Worm (Caenorhabditis elegans) whole organism, late embryonic: ENCODE data around the gene unc-22.
A peak's percentile ranks its signal among the peaks of the same experiment; 100 is the strongest.

Experiments
- C38D4.7 ChIP-seq: fragments of 200-800 bp; sonication (Bioruptor generic); optimal IDR thresholded peaks from 2 replicates; lab custom pipeline; 2018; ENCODE audit warnings: mild to moderate bottlenecking, missing genetic modification characterization, moderate library complexity, missing compliant biosample characterization
- F13H6.1 ChIP-seq: sonication (generic microtip); optimal IDR thresholded peaks from 2 replicates; lab custom pipeline; 2016; ENCODE audit warnings: missing genetic modification characterization, missing compliant biosample characterization
- K02D7.2 ChIP-seq: sonication (generic microtip); optimal IDR thresholded peaks from 2 replicates; lab custom pipeline; 2017; ENCODE audit warnings: mild to moderate bottlenecking, missing genetic modification characterization, missing compliant biosample characterization
- ama-1 ChIP-seq: fragments of 150-350 bp; optimal IDR thresholded peaks from 2 replicates; lab custom pipeline; 2014
- ceh-14 ChIP-seq: sonication (generic microtip); optimal IDR thresholded peaks from 2 replicates; lab custom pipeline; 2016; ENCODE audit warnings: missing genotype, missing genetic modification characterization, missing compliant biosample characterization
- ceh-18 ChIP-seq: sonication (generic microtip); optimal IDR thresholded peaks from 2 replicates; lab custom pipeline; 2016; ENCODE audit warnings: missing genetic modification characterization, missing compliant biosample characterization
- ceh-19 ChIP-seq: fragments of 200-800 bp; sonication (Bioruptor generic); optimal IDR thresholded peaks from 2 replicates; lab custom pipeline; 2018; ENCODE audit warnings: mild to moderate bottlenecking, missing genetic modification characterization, missing compliant biosample characterization
- ceh-2 ChIP-seq: sonication (generic microtip); optimal IDR thresholded peaks from 2 replicates; lab custom pipeline; 2016; ENCODE audit warnings: missing genotype, missing genetic modification characterization, missing compliant biosample characterization
- ceh-22 ChIP-seq: sonication (generic microtip); optimal IDR thresholded peaks from 2 replicates; lab custom pipeline; 2017; ENCODE audit warnings: missing biosample characterization, missing genetic modification characterization
- ceh-24 ChIP-seq: sonication (generic microtip); optimal IDR thresholded peaks from 2 replicates; lab custom pipeline; 2016; ENCODE audit warnings: mild to moderate bottlenecking, missing genetic modification characterization, missing compliant biosample characterization
- ceh-30 ChIP-seq: fragments of 150-350 bp; optimal IDR thresholded peaks from 2 replicates; lab custom pipeline; 2014; ENCODE audit warnings: missing biosample characterization, missing genetic modification characterization
- ceh-31 ChIP-seq: sonication (generic microtip); optimal IDR thresholded peaks from 2 replicates; lab custom pipeline; 2016; ENCODE audit warnings: missing genetic modification characterization, missing compliant biosample characterization
- ceh-34 ChIP-seq: sonication (generic microtip); optimal IDR thresholded peaks from 2 replicates; lab custom pipeline; 2016; ENCODE audit warnings: mild to moderate bottlenecking, missing genetic modification characterization, missing compliant biosample characterization
- ceh-48 ChIP-seq: sonication (generic microtip); optimal IDR thresholded peaks from 2 replicates; lab custom pipeline; 2016; ENCODE audit warnings: missing genetic modification characterization, inconsistent platforms, missing compliant biosample characterization
- che-1 ChIP-seq: sonication (generic microtip); optimal IDR thresholded peaks from 2 replicates; lab custom pipeline; 2016; ENCODE audit warnings: mild to moderate bottlenecking, missing genetic modification characterization, missing compliant biosample characterization
- dve-1 ChIP-seq: sonication (generic microtip); optimal IDR thresholded peaks from 2 replicates; lab custom pipeline; 2017; ENCODE audit warnings: antibody characterized with exemption, mild to moderate bottlenecking, missing genetic modification characterization, missing compliant biosample characterization
- elt-2 ChIP-seq: sonication (generic microtip); optimal IDR thresholded peaks from 2 replicates; lab custom pipeline; 2016; ENCODE audit warnings: missing genetic modification reagents, missing genetic modification characterization, missing compliant biosample characterization
- elt-4 ChIP-seq: sonication (generic microtip); optimal IDR thresholded peaks from 2 replicates; lab custom pipeline; 2016; ENCODE audit warnings: missing genetic modification characterization, missing compliant biosample characterization
- ets-4 ChIP-seq: sonication (generic microtip); optimal IDR thresholded peaks from 2 replicates; lab custom pipeline; 2016; ENCODE audit warnings: missing genetic modification characterization, missing compliant biosample characterization
- fax-1 ChIP-seq: sonication (generic microtip); optimal IDR thresholded peaks from 2 replicates; lab custom pipeline; 2016; ENCODE audit warnings: missing genotype, missing genetic modification characterization, missing compliant biosample characterization
- fkh-10 ChIP-seq: fragments of 150-350 bp; optimal IDR thresholded peaks from 2 replicates; lab custom pipeline; 2014; ENCODE audit warnings: missing biosample characterization, missing genetic modification reagents, missing genetic modification characterization
- fkh-6 ChIP-seq: sonication (generic microtip); optimal IDR thresholded peaks from 2 replicates; lab custom pipeline; 2016; ENCODE audit warnings: missing genetic modification characterization, missing compliant biosample characterization
- hlh-13 ChIP-seq: fragments of 200-800 bp; sonication (Bioruptor generic); optimal IDR thresholded peaks from 2 replicates; lab custom pipeline; 2018; ENCODE audit warnings: mild to moderate bottlenecking, missing genetic modification characterization, missing compliant biosample characterization
- hlh-30 ChIP-seq: sonication (generic microtip); optimal IDR thresholded peaks from 2 replicates; lab custom pipeline; 2017; ENCODE audit warnings: antibody characterized with exemption, missing genetic modification characterization, missing compliant biosample characterization; ENCODE audit not compliant: insufficient read depth
- hlh-6 ChIP-seq: sonication (generic microtip); optimal IDR thresholded peaks from 2 replicates; lab custom pipeline; 2016; ENCODE audit warnings: missing genotype, missing genetic modification characterization, missing compliant biosample characterization
- lim-6 ChIP-seq: sonication (generic microtip); optimal IDR thresholded peaks from 2 replicates; lab custom pipeline; 2016; ENCODE audit warnings: missing genetic modification characterization, missing compliant biosample characterization
- madf-2 ChIP-seq: sonication (generic microtip); optimal IDR thresholded peaks from 2 replicates; lab custom pipeline; 2017; ENCODE audit warnings: missing genetic modification characterization, missing compliant biosample characterization
- nfya-1 ChIP-seq: sonication (generic microtip); optimal IDR thresholded peaks from 2 replicates; lab custom pipeline; 2017; ENCODE audit warnings: missing genetic modification characterization, mild to moderate bottlenecking, missing compliant biosample characterization, antibody characterized with exemption, moderate library complexity
- pag-3 ChIP-seq: sonication (generic microtip); optimal IDR thresholded peaks from 2 replicates; lab custom pipeline; 2016; ENCODE audit warnings: missing compliant biosample characterization, missing genetic modification characterization, borderline replicate concordance
- pat-9 ChIP-seq: fragments of 200-800 bp; sonication (Bioruptor generic); optimal IDR thresholded peaks from 2 replicates; lab custom pipeline; 2018; ENCODE audit warnings: mild to moderate bottlenecking, missing genetic modification characterization, moderate library complexity, missing compliant biosample characterization
- pax-1 ChIP-seq: fragments of 150-350 bp; optimal IDR thresholded peaks from 2 replicates; lab custom pipeline; 2014; ENCODE audit warnings: missing biosample characterization, missing genetic modification characterization
- pha-2 ChIP-seq: sonication (generic microtip); optimal IDR thresholded peaks from 2 replicates; lab custom pipeline; 2017; ENCODE audit warnings: mild to moderate bottlenecking, missing genetic modification characterization, missing compliant biosample characterization
- pha-4 ChIP-seq: fragments of 150-350 bp; optimal IDR thresholded peaks from 2 replicates; lab custom pipeline; 2018; ENCODE audit warnings: missing biosample characterization, missing genetic modification reagents, missing genetic modification characterization
- pqm-1 ChIP-seq: sonication (generic microtip); optimal IDR thresholded peaks from 2 replicates; lab custom pipeline; 2016; ENCODE audit warnings: missing genetic modification characterization, missing compliant biosample characterization
- pros-1 ChIP-seq: fragments of 150-350 bp; optimal IDR thresholded peaks from 2 replicates; lab custom pipeline; 2014; ENCODE audit warnings: missing biosample characterization, missing genetic modification reagents, missing genetic modification characterization
- ref-2 ChIP-seq: sonication (generic microtip); optimal IDR thresholded peaks from 2 replicates; lab custom pipeline; 2016; ENCODE audit warnings: missing genetic modification characterization, missing compliant biosample characterization
- rnt-1 ChIP-seq: sonication (generic microtip); optimal IDR thresholded peaks from 2 replicates; lab custom pipeline; 2016; ENCODE audit warnings: missing genetic modification characterization, missing compliant biosample characterization
- sdc-2 ChIP-seq: sonication (generic microtip); optimal IDR thresholded peaks from 2 replicates; lab custom pipeline; 2016; ENCODE audit warnings: missing genotype, missing genetic modification characterization, missing compliant biosample characterization
- sox-2 ChIP-seq: fragments of 200-800 bp; sonication (Bioruptor generic); IDR thresholded peaks from 2 replicates; pipeline ENCODE4 v1.3.6; 2022; ENCODE audit warnings: missing genetic modification reagents, missing genetic modification characterization, missing compliant biosample characterization
- sox-4 ChIP-seq: sonication (generic microtip); optimal IDR thresholded peaks from 2 replicates; lab custom pipeline; 2017; ENCODE audit warnings: mild to moderate bottlenecking, missing genetic modification characterization, inconsistent platforms, missing compliant biosample characterization
- syd-9 ChIP-seq: sonication (generic microtip); optimal IDR thresholded peaks from 2 replicates; lab custom pipeline; 2016; ENCODE audit warnings: mild to moderate bottlenecking, missing genetic modification characterization, moderate library complexity, missing compliant biosample characterization
- tbx-2 ChIP-seq: sonication (generic microtip); optimal IDR thresholded peaks from 2 replicates; lab custom pipeline; 2016; ENCODE audit warnings: missing genetic modification characterization, missing compliant biosample characterization
- unc-42 ChIP-seq: sonication (generic microtip); optimal IDR thresholded peaks from 2 replicates; lab custom pipeline; 2016; ENCODE audit warnings: missing genotype, missing genetic modification characterization, missing compliant biosample characterization
- unc-55 ChIP-seq: sonication (generic microtip); optimal IDR thresholded peaks from 2 replicates; lab custom pipeline; 2017; ENCODE audit warnings: missing biosample characterization, missing genetic modification reagents, missing genetic modification characterization

The unc-22 gene

ce11 chrIV:12034776-12035175 is 24.0 kb upstream of the unc-22 start:
- TF ChIP-seq hlh-13 (GFP tag; lab: Kevin White, UChicago) (no peak), lim-6 (tag; lab: Kevin White, UChicago) (no peak), K02D7.2 (tag; lab: Kevin White, UChicago) (no peak), ceh-2 (tag; lab: Kevin White, UChicago) (no peak), fkh-6 (tag; lab: Kevin White, UChicago) (no peak), ets-4 (tag; lab: Kevin White, UChicago) (no peak), pha-2 (no peak), pha-4 (tag; lab: Kevin White, UChicago) (no peak), pat-9 (tag; lab: Kevin White, UChicago) (no peak), pax-1 (no peak), syd-9 (no peak), ceh-30 (no peak), elt-2 (tag; lab: Kevin White, UChicago) (no peak), ama-1 (lab: Kevin White, UChicago) (no peak), ceh-14 (tag; lab: Kevin White, UChicago) (no peak), ceh-34 (tag; lab: Kevin White, UChicago) (no peak), pag-3 (no peak), sox-4 (tag; lab: Kevin White, UChicago) (no peak)

ce11 chrIV:12033985-12034384 is 23.2 kb upstream of the unc-22 start, which contains the start of gene sqst-1:
Gene sqst-1 (plus strand): TSS chrIV:12034282.
- TF ChIP-seq sdc-2 (tag; lab: Kevin White, UChicago), result no peak
- TF ChIP-seq sox-2 (GFP tag; lab: Robert Waterston, UW), result no peak
- no peak for TF ChIP-seq pat-9 (tag; lab: Kevin White, UChicago)
- TF ChIP-seq ceh-24 (tag; lab: Kevin White, UChicago), result no peak
- no peak for TF ChIP-seq ceh-19 (GFP tag; lab: Kevin White, UChicago)

- peak; percentile 63 for TF ChIP-seq dve-1 (tag; lab: Kevin White, UChicago)
- TF ChIP-seq tbx-2 (tag; lab: Kevin White, UChicago), result peak; percentile 64
- peak; percentile 35 for TF ChIP-seq pros-1
- TF ChIP-seq che-1 (tag; lab: Kevin White, UChicago), result no peak
- no peak for TF ChIP-seq ceh-30
- peak; percentile 74 for TF ChIP-seq elt-2 (tag; lab: Kevin White, UChicago)
- TF ChIP-seq madf-2 (tag; lab: Kevin White, UChicago), result peak; percentile 45
- TF ChIP-seq C38D4.7 (GFP tag; lab: Kevin White, UChicago), result no peak
- peak; percentile 98 for TF ChIP-seq hlh-30
- TF ChIP-seq ceh-48, result peak; percentile 79
- no peak for TF ChIP-seq fkh-10
- TF ChIP-seq unc-55, result peak; percentile 73
- TF ChIP-seq elt-4 (tag; lab: Kevin White, UChicago), result no peak
- TF ChIP-seq ama-1 (lab: Kevin White, UChicago), result peak; percentile 70
- peak; percentile 3 for TF ChIP-seq F13H6.1 (tag; lab: Kevin White, UChicago)
- peak; percentile 20 for TF ChIP-seq unc-42 (tag; lab: Kevin White, UChicago)
- TF ChIP-seq ceh-2 (tag; lab: Kevin White, UChicago), result peak; percentile 64
- peak; percentile 75 for TF ChIP-seq ceh-31 (tag; lab: Kevin White, UChicago)
- TF ChIP-seq ets-4 (tag; lab: Kevin White, UChicago), result no peak
- no peak for TF ChIP-seq fax-1
- peak; percentile 59 for TF ChIP-seq ceh-34 (tag; lab: Kevin White, UChicago)
- TF ChIP-seq pqm-1 (tag; lab: Kevin White, UChicago), result no peak
- TF ChIP-seq pax-1, result peak; percentile 26
- peak; percentile 14 for TF ChIP-seq sdc-2 (tag; lab: Kevin White, UChicago)
- TF ChIP-seq hlh-6 (tag; lab: Kevin White, UChicago), result no peak
- peak; percentile 81 for TF ChIP-seq ceh-22
- peak; percentile 84 for TF ChIP-seq nfya-1 (tag; lab: Kevin White, UChicago)
- peak; percentile 48 for TF ChIP-seq rnt-1 (tag; lab: Kevin White, UChicago)
- peak; percentile 86 for TF ChIP-seq ref-2 (tag; lab: Kevin White, UChicago)
- TF ChIP-seq ceh-18 (tag; lab: Kevin White, UChicago), result peak; percentile 52
- TF ChIP-seq, all 69 proteins: peak for 21
Observed at ce11 chrIV:12032383-12032782, 21.6 kb upstream of the unc-22 start.
